Fruit fly (Drosophila melanogaster): ENCODE data around the gene CG5506.
"Not testable (repeated sequence)": the region's sequence is repeated elsewhere in the genome, so short reads cannot be mapped to it uniquely, and the experiment has no call there.

The CG5506 gene

DNA sequence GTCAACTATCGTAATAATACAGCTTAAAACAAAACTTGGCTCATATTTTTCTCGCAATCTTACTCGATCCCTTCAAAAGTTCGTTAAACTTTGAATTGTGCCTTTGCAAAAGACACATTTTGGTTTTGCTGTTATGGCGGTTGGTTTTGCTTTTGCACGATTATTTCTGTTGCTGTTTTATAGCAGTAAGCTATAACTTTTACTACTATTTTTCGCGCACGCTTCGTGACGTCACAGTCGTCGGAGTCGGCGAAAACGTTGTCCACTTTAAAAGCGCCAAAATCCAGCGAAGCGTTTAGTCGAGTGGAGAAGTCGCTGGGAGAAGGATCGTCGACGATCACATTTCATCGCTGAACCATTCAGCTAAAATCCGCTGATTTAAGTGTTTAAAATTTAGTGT lies 3.2 kb upstream of the CG5506 start, which contains the start of gene CG7402:
TSS of gene CG7402 (plus strand) at position 313 of the 400 bp plus-strand sequence.
- TF ChIP-seq CG4496 (GFP tag; IDR thresholded peaks at IDR 0.05) = peak; percentile 53; the same call in 1 of the 3 replicates
- no peak for TF ChIP-seq gl (tag; optimal IDR thresholded peaks at IDR 0.05)
- peak; percentile 62 for TF ChIP-seq EcR (GFP tag; optimal IDR thresholded peaks at IDR 0.05)

- TF ChIP-seq CG17806 (tag; optimal IDR thresholded peaks at IDR 0.05) (no peak), CG12605 (GFP tag; IDR thresholded peaks at IDR 0.05) (no peak), Pif1A (GFP tag; optimal IDR thresholded peaks at IDR 0.05) (no peak), Ets98B (GFP tag; IDR thresholded peaks at IDR 0.05) (no peak), CG14655 (GFP tag; optimal IDR thresholded peaks at IDR 0.05) (no peak), CG32121 (GFP tag; IDR thresholded peaks at IDR 0.05) (no peak), fd96Ca (GFP tag; IDR thresholded peaks at IDR 0.05) (no peak), CG34367 (tag; optimal IDR thresholded peaks at IDR 0.05) (no peak), CG8159 (tag; optimal IDR thresholded peaks at IDR 0.05) (no peak), EcR (GFP tag; optimal IDR thresholded peaks at IDR 0.05) (no peak), gl (tag; optimal IDR thresholded peaks at IDR 0.05) (no peak), CG9948 (tag; optimal IDR thresholded peaks at IDR 0.05) (no peak), CG13204 (GFP tag; optimal IDR thresholded peaks at IDR 0.05) (no peak)
These were observed 2.4 kb upstream of the CG5506 start, which contains the start of gene CG16775 for dm6 chr3L:17886545-17886944. Gene CG16775, minus strand, starts transcription at chr3L:17886645.

DNA sequence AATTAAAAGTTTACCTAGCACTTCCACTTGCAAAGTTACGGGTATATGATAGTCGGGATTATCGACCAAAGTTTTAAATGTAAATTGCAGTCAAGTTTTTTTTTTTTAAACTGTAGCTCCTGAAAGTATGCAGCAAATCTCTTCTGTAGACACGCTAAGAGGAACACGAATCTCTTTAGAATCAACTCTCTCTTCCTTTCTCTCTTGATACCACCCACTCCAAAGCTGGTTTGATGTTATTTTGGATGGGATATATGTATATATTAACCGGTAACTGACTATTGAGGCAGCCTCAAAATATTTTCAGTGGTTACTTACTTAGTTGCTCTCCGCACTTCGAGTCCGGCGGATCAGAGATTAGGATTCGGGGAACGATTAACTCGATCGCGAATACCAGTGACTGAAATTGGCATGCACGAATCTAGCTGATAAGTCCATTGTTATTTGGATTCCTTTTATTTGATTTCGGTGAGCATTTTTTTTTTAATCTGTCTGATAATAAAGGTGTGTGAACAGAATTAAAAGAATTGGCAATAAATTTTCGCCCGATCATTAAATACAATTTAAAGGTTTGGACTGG lies 5.3 kb downstream of the CG5506 start, which contains the start of gene CG7408:
TSS of gene CG7408 (plus strand) at position 316 of the 580 bp plus-strand sequence.
- TF ChIP-seq CG13204 (GFP tag; optimal IDR thresholded peaks at IDR 0.05) (no peak), D1 (tag; optimal IDR thresholded peaks at IDR 0.05) (peak; percentile 55)

dm6 chr3L:17858174-17858573 lies 26.0 kb downstream of the CG5506 start, which contains the start of gene CG34002:
Gene CG34002, plus strand, starts transcription at chr3L:17858474.
- not testable (repeated sequence) for TF ChIP-seq CG17806 (tag; optimal IDR thresholded peaks at IDR 0.05); CG12605 (GFP tag; IDR thresholded peaks at IDR 0.05); CG14655 (GFP tag; optimal IDR thresholded peaks at IDR 0.05)

dm6 chr3L:17856655-17857479 lies 27.3 kb downstream of the CG5506 start, which contains the start of gene CG5535:
Gene CG5535, minus strand, starts transcription at chr3L:17856794.
- TF ChIP-seq CG14655 (GFP tag; optimal IDR thresholded peaks at IDR 0.05) (peak; percentile 93), Pif1A (GFP tag; optimal IDR thresholded peaks at IDR 0.05) (no peak), CG17806 (tag; optimal IDR thresholded peaks at IDR 0.05) (peak; percentile 46), Snoo (tag; optimal IDR thresholded peaks at IDR 0.05) (peak; percentile 41), D1 (tag; optimal IDR thresholded peaks at IDR 0.05) (peak; percentile 40), Ets98B (GFP tag; IDR thresholded peaks at IDR 0.05) (peak; percentile 85), CG13204 (GFP tag; optimal IDR thresholded peaks at IDR 0.05) (no peak), rn (GFP tag; IDR thresholded peaks at IDR 0.05) (no peak), CG4496 (GFP tag; IDR thresholded peaks at IDR 0.05) (peak; percentile 71), Pif1B (GFP tag; optimal IDR thresholded peaks at IDR 0.05) (peak; percentile 46), gl (tag; optimal IDR thresholded peaks at IDR 0.05) (no peak), fd96Ca (GFP tag; IDR thresholded peaks at IDR 0.05) (peak; percentile 81), CG9948 (tag; optimal IDR thresholded peaks at IDR 0.05) (peak; percentile 83), EcR (GFP tag; optimal IDR thresholded peaks at IDR 0.05) (no peak), CG10348 (GFP tag; IDR thresholded peaks at IDR 0.05) (0 out of 2 replicates have a peak, but pooled peaks have one; percentile 9), CG8301 (tag; optimal IDR thresholded peaks at IDR 0.05) (peak; percentile 79), CG15710 (tag; optimal IDR thresholded peaks at IDR 0.05) (peak; percentile 78), CG12605 (GFP tag; IDR thresholded peaks at IDR 0.05) (peak; percentile 52; the same call in 1 of the 2 replicates), CG34367 (tag; optimal IDR thresholded peaks at IDR 0.05) (peak; percentile 47), CG8159 (tag; optimal IDR thresholded peaks at IDR 0.05) (peak; percentile 85), CG32121 (GFP tag; IDR thresholded peaks at IDR 0.05) (peak; percentile 50; the same call in 1 of the 2 replicates)

- TF ChIP-seq rn (GFP tag; IDR thresholded peaks at IDR 0.05) = no peak
- no peak for TF ChIP-seq CG17806 (tag; optimal IDR thresholded peaks at IDR 0.05)
- peak; percentile 53 for TF ChIP-seq D1 (tag; optimal IDR thresholded peaks at IDR 0.05)
- no peak for TF ChIP-seq Pif1A (GFP tag; optimal IDR thresholded peaks at IDR 0.05)
- no peak for TF ChIP-seq CG8159 (tag; optimal IDR thresholded peaks at IDR 0.05)
- TF ChIP-seq Snoo (tag; optimal IDR thresholded peaks at IDR 0.05) = no peak
- TF ChIP-seq CG4496 (GFP tag; IDR thresholded peaks at IDR 0.05) = no peak
- no peak for TF ChIP-seq CG9948 (tag; optimal IDR thresholded peaks at IDR 0.05)
These were observed 34.7 kb downstream of the CG5506 start, which contains the start of gene TrpRS-m for dm6 chr3L:17849517-17849916. Gene TrpRS-m, plus strand, starts transcription at chr3L:17849727.
